Fruit fly (Drosophila melanogaster): Measurements from ENCODE around the gene CG14913.

CG14913 gene

dm6 chr2L:11046051-11046450 lies 29.3 kb downstream of the CG14913 start (continued):
- TF ChIP-seq CG6792 (GFP tag; optimal IDR thresholded peaks at IDR 0.05) (no peak), salr (GFP tag; optimal IDR thresholded peaks at IDR 0.05) (no peak), CG3919 (GFP tag; optimal IDR thresholded peaks at IDR 0.05) (no peak), svp (GFP tag) (no peak), CG15336 (GFP tag; IDR thresholded peaks at IDR 0.05) (no peak), CG1621 (tag; optimal IDR thresholded peaks at IDR 0.05) (no peak), Hr39 (GFP tag; optimal IDR thresholded peaks at IDR 0.05) (no peak), esn (GFP tag; optimal IDR thresholded peaks at IDR 0.05) (no peak), fd59A (GFP tag; optimal IDR thresholded peaks at IDR 0.05) (no peak), fd85E (GFP tag; optimal IDR thresholded peaks at IDR 0.05) (no peak), acj6 (GFP tag; optimal IDR thresholded peaks at IDR 0.05) (no peak), CG9139 (GFP tag; optimal IDR thresholded peaks at IDR 0.05) (no peak), Sox15 (GFP tag; optimal IDR thresholded peaks at IDR 0.05) (no peak), CG16779 (tag; optimal IDR thresholded peaks at IDR 0.05) (no peak), Ets96B (tag; optimal IDR thresholded peaks at IDR 0.05) (no peak), eg (GFP tag; IDR thresholded peaks at IDR 0.05) (no peak), Ets21C (GFP tag; optimal IDR thresholded peaks at IDR 0.05) (no peak), Eip75B (GFP tag; optimal IDR thresholded peaks at IDR 0.05) (no peak), fkh (GFP tag; optimal IDR thresholded peaks at IDR 0.05) (peak; percentile 51), spab (GFP tag; optimal IDR thresholded peaks at IDR 0.05) (no peak)

dm6 chr2L:11048307-11048706 lies 31.5 kb downstream of the CG14913 start:
- TF ChIP-seq dsx (GFP tag; optimal IDR thresholded peaks at IDR 0.05; ENCODE audit: poor library complexity, severe bottlenecking): peak; percentile 57
- TF ChIP-seq CG6808 (GFP tag; optimal IDR thresholded peaks at IDR 0.05): peak; percentile 37
- peak; percentile 33 for TF ChIP-seq spab (GFP tag; optimal IDR thresholded peaks at IDR 0.05)
- no peak for TF ChIP-seq lz (GFP tag; optimal IDR thresholded peaks at IDR 0.05)
- TF ChIP-seq CG6163 (GFP tag; IDR thresholded peaks at IDR 0.05): 0 out of 3 replicates have a peak, but pooled peaks have one; percentile 30
- no peak for TF ChIP-seq CG32006 (GFP tag; optimal IDR thresholded peaks at IDR 0.05)
- TF ChIP-seq CG11762 (GFP tag; optimal IDR thresholded peaks at IDR 0.05; ENCODE audit: insufficient read depth): no peak
- peak; percentile 41 for TF ChIP-seq CG3919 (GFP tag; optimal IDR thresholded peaks at IDR 0.05)
- no peak for TF ChIP-seq CG4318 (GFP tag; optimal IDR thresholded peaks at IDR 0.05)
- peak; percentile 13 to 27 for TF ChIP-seq ss (GFP tag; optimal IDR thresholded peaks at IDR 0.05)
- TF ChIP-seq Eip93F (GFP tag; optimal IDR thresholded peaks at IDR 0.05): no peak
- TF ChIP-seq Eip75B (GFP tag; optimal IDR thresholded peaks at IDR 0.05): peak; percentile 46
- TF ChIP-seq CG11294 (GFP tag; IDR thresholded peaks at IDR 0.05): no peak
- no peak for TF ChIP-seq CG16779 (tag; optimal IDR thresholded peaks at IDR 0.05)
- TF ChIP-seq Hr4 (GFP tag; optimal IDR thresholded peaks at IDR 0.05): peak; percentile 0
- no peak for TF ChIP-seq Sox15 (GFP tag; optimal IDR thresholded peaks at IDR 0.05)
- peak; percentile 59 for TF ChIP-seq CG3032 (tag; optimal IDR thresholded peaks at IDR 0.05)
- TF ChIP-seq topi (GFP tag; optimal IDR thresholded peaks at IDR 0.05): no peak
- TF ChIP-seq Eip78C (GFP tag): peak; percentile 83
- TF ChIP-seq achi (GFP tag; optimal IDR thresholded peaks at IDR 0.05): peak; percentile 13
- TF ChIP-seq CG10669 (GFP tag; optimal IDR thresholded peaks at IDR 0.05): peak; percentile 49
- TF ChIP-seq CG10631 (GFP tag; optimal IDR thresholded peaks at IDR 0.05): peak; percentile 34
- TF ChIP-seq Ets96B (tag; optimal IDR thresholded peaks at IDR 0.05): peak; percentile 58

dm6 chr2L:11049723-11050122 lies 32.9 kb downstream of the CG14913 start:
- TF ChIP-seq Hr39 (GFP tag; optimal IDR thresholded peaks at IDR 0.05) (no peak), dsx (GFP tag; optimal IDR thresholded peaks at IDR 0.05; ENCODE audit: poor library complexity, severe bottlenecking) (no peak), salr (GFP tag; optimal IDR thresholded peaks at IDR 0.05) (no peak), CG9139 (GFP tag; optimal IDR thresholded peaks at IDR 0.05) (no peak), CG10669 (GFP tag; optimal IDR thresholded peaks at IDR 0.05) (no peak), pdm3 (GFP tag; optimal IDR thresholded peaks at IDR 0.05) (no peak), Eip78C (GFP tag) (no peak)

Measured in whole organism, prepupa.